Worm (Caenorhabditis elegans) whole organism, early embryonic: Measurements from ENCODE around the gene srbc-56.

ENCODE experiments used
- B0310.2 ChIP-seq: sonication (generic microtip); optimal IDR thresholded peaks from 2 replicates; lab custom pipeline; 2016; ENCODE audit warnings: mild to moderate bottlenecking, missing genetic modification characterization, missing compliant biosample characterization
- aly-1 ChIP-seq: sonication (generic microtip); optimal IDR thresholded peaks from 2 replicates; lab custom pipeline; 2016; ENCODE audit warnings: missing genetic modification characterization, missing compliant biosample characterization
- ama-1 ChIP-seq: fragments of 150-350 bp; optimal IDR thresholded peaks from 2 replicates; lab custom pipeline; 2014
- ceh-36 ChIP-seq: sonication (generic microtip); optimal IDR thresholded peaks from 2 replicates; lab custom pipeline; 2016; ENCODE audit warnings: missing genetic modification characterization, inconsistent platforms, missing compliant biosample characterization
- ets-7 ChIP-seq: sonication (generic microtip); optimal IDR thresholded peaks from 2 replicates; lab custom pipeline; 2016; ENCODE audit warnings: missing genotype, missing genetic modification characterization, missing compliant biosample characterization
- hmbx-1 ChIP-seq: sonication (generic microtip); optimal IDR thresholded peaks from 2 replicates; lab custom pipeline; 2016; ENCODE audit warnings: mild to moderate bottlenecking, missing genetic modification characterization, missing compliant biosample characterization
- hmg-4 ChIP-seq: fragments of 200-800 bp; sonication (Bioruptor generic); optimal IDR thresholded peaks from 2 replicates; lab custom pipeline; 2018; ENCODE audit warnings: mild to moderate bottlenecking, missing genetic modification characterization, missing compliant biosample characterization
- hnd-1 ChIP-seq: sonication (generic microtip); optimal IDR thresholded peaks from 2 replicates; lab custom pipeline; 2016; ENCODE audit warnings: missing genetic modification characterization, missing compliant biosample characterization
- pes-1 ChIP-seq: fragments of 200-800 bp; sonication (Bioruptor generic); IDR thresholded peaks from 2 replicates; pipeline ENCODE4 v1.3.6; 2022; ENCODE audit warnings: missing genetic modification reagents, missing genetic modification characterization, missing compliant biosample characterization
- scrt-1 ChIP-seq: fragments of 200-800 bp; sonication (Bioruptor generic); IDR thresholded peaks from 2 replicates; pipeline ENCODE4 v1.3.6; 2022; ENCODE audit warnings: missing genetic modification characterization, missing compliant biosample characterization
- sea-1 ChIP-seq: fragments of 200-800 bp; sonication (Bioruptor generic); conservative IDR thresholded peaks from 2 replicates; pipeline ENCODE4 v1.3.6; 2022; ENCODE audit warnings: missing genetic modification characterization, missing compliant biosample characterization
- tbx-11 ChIP-seq: fragments of 200-800 bp; sonication (Bioruptor generic); IDR thresholded peaks from 2 replicates; pipeline ENCODE4 v1.3.6; 2022; ENCODE audit warnings: missing genetic modification characterization, missing compliant biosample characterization
- tbx-37 ChIP-seq: fragments of 200-800 bp; sonication (Bioruptor generic); conservative IDR thresholded peaks from 2 replicates; pipeline ENCODE4 v1.3.6; 2022; ENCODE audit warnings: missing genetic modification reagents, missing genetic modification characterization, missing compliant biosample characterization

Gene srbc-56

ce11 chrV:15793270-15793669 lies 38.2 kb downstream of the srbc-56 start, which contains the start of gene T26E4.7:
TSS of gene T26E4.7 (plus strand) at chrV:15793570.
- no peak for TF ChIP-seq ceh-36 (tag; lab: Kevin White, UChicago)
- no peak for TF ChIP-seq hmbx-1 (tag; lab: Kevin White, UChicago)
- TF ChIP-seq hnd-1 (tag; lab: Kevin White, UChicago): no peak
- no peak for TF ChIP-seq aly-1 (tag; lab: Kevin White, UChicago)
- TF ChIP-seq scrt-1 (GFP tag; lab: Robert Waterston, UW): no peak
- TF ChIP-seq tbx-11: no peak
- no peak for TF ChIP-seq B0310.2 (tag; lab: Kevin White, UChicago)
- TF ChIP-seq ets-7 (tag; lab: Kevin White, UChicago): no peak
- no peak for TF ChIP-seq pes-1 (GFP tag; lab: Robert Waterston, UW)
- TF ChIP-seq hmg-4 (GFP tag; lab: Kevin White, UChicago): no peak
- TF ChIP-seq sea-1: no peak

ce11 chrV:15792409-15792808 lies 39.1 kb downstream of the srbc-56 start, which contains the start of gene T26E4.4:
TSS of gene T26E4.4 (minus strand) at chrV:15792509.
- TF ChIP-seq scrt-1 (GFP tag; lab: Robert Waterston, UW) (no peak), ama-1 (lab: Kevin White, UChicago) (no peak), tbx-11 (no peak), hmg-4 (GFP tag; lab: Kevin White, UChicago) (no peak), tbx-37 (GFP tag; lab: Robert Waterston, UW) (no peak), sea-1 (no peak)

- TF ChIP-seq B0310.2 (tag; lab: Kevin White, UChicago) (no peak), hmbx-1 (tag; lab: Kevin White, UChicago) (no peak), sea-1 (no peak), aly-1 (tag; lab: Kevin White, UChicago) (no peak), ets-7 (tag; lab: Kevin White, UChicago) (no peak), pes-1 (GFP tag; lab: Robert Waterston, UW) (no peak), hmg-4 (GFP tag; lab: Kevin White, UChicago) (no peak), scrt-1 (GFP tag; lab: Robert Waterston, UW) (no peak), ceh-36 (tag; lab: Kevin White, UChicago) (no peak), hnd-1 (tag; lab: Kevin White, UChicago) (no peak)
These were observed 49.0 kb downstream of the srbc-56 start, which contains the start of gene T26E4.3 for ce11 chrV:15782494-15782893. TSS of gene T26E4.3 (plus strand) at chrV:15782794.

- no peak for TF ChIP-seq hnd-1 (tag; lab: Kevin White, UChicago)
- TF ChIP-seq tbx-37 (GFP tag; lab: Robert Waterston, UW): no peak
- no peak for TF ChIP-seq tbx-11
- no peak for TF ChIP-seq hmbx-1 (tag; lab: Kevin White, UChicago)
- TF ChIP-seq hmg-4 (GFP tag; lab: Kevin White, UChicago): no peak
- no peak for TF ChIP-seq sea-1
- TF ChIP-seq aly-1 (tag; lab: Kevin White, UChicago): no peak
These were observed 50.4 kb downstream of the srbc-56 start, which contains the start of gene T26E4.2 for ce11 chrV:15781086-15781485. TSS of gene T26E4.2 (plus strand) at chrV:15781386.
